Worm (Caenorhabditis elegans) whole organism, L2 larva: ENCODE results near the gene clec-229.

Experiments
- F13H6.1 ChIP-seq: sonication (generic microtip); optimal IDR thresholded peaks from 2 replicates; lab custom pipeline; 2016; ENCODE audit warnings: missing genetic modification characterization, missing compliant biosample characterization
- aly-2 ChIP-seq: fragments of 150-350 bp; optimal IDR thresholded peaks from 2 replicates; lab custom pipeline; 2014; ENCODE audit warnings: missing biosample characterization, missing genetic modification characterization
- elt-3 ChIP-seq: sonication (generic microtip); optimal IDR thresholded peaks from 2 replicates; lab custom pipeline; 2017; ENCODE audit warnings: missing biosample characterization, missing genetic modification characterization
- nhr-25 ChIP-seq: fragments of 150-350 bp; sonication (generic microtip); optimal IDR thresholded peaks from 3 replicates; lab custom pipeline; 2014; ENCODE audit warnings: missing biosample characterization, missing genetic modification characterization

ce11 chrV:15305502-15305901 is 35.8 kb downstream of the clec-229 start, which contains the start of gene T26H8.5:
- TF ChIP-seq nhr-25, result no peak
- no peak for TF ChIP-seq aly-2 (tag; lab: Kevin White, UChicago)
- TF ChIP-seq elt-3 (tag; lab: Kevin White, UChicago), result no peak
- no peak for TF ChIP-seq F13H6.1 (tag; lab: Kevin White, UChicago)
